Fruit fly (Drosophila melanogaster) whole organism, embryonic: ENCODE data around the gene Caf1-55.

ENCODE experiments used
- CG10209 ChIP-seq: fragments of 200-800 bp; sonication (Bioruptor generic); optimal IDR thresholded peaks from 3 replicates; lab custom pipeline; 2017; ENCODE audit warnings: missing biosample characterization, mild to moderate bottlenecking, missing genetic modification characterization, missing genetic modification reagents
- CG10543 ChIP-seq: fragments of 200-800 bp; sonication (Bioruptor generic); optimal IDR thresholded peaks from 3 replicates; lab custom pipeline; 2017; ENCODE audit warnings: missing biosample characterization, mild to moderate bottlenecking, missing genetic modification characterization, moderate library complexity
- CG11504 ChIP-seq: fragments of 200-800 bp; sonication (Bioruptor generic); optimal IDR thresholded peaks from 3 replicates; lab custom pipeline; 2019; ENCODE audit warnings: missing biosample characterization, mild to moderate bottlenecking, missing genetic modification characterization, moderate library complexity
- CG12104 ChIP-seq: fragments of 200-800 bp; sonication (Bioruptor generic); optimal IDR thresholded peaks from 3 replicates; lab custom pipeline; 2016; ENCODE audit warnings: missing biosample characterization, missing genetic modification characterization
- CG12299 ChIP-seq: fragments of 200-800 bp; sonication (Bioruptor generic); optimal IDR thresholded peaks from 2 replicates; lab custom pipeline; 2018; ENCODE audit warnings: missing biosample characterization, mild to moderate bottlenecking, missing genetic modification characterization
- CG13123 ChIP-seq: fragments of 200-800 bp; sonication (Bioruptor generic); optimal IDR thresholded peaks from 2 replicates; lab custom pipeline; 2016; ENCODE audit warnings: missing biosample characterization, missing genetic modification characterization
- CG13296 ChIP-seq: fragments of 200-800 bp; sonication (Bioruptor generic); optimal IDR thresholded peaks from 3 replicates; lab custom pipeline; 2018; ENCODE audit warnings: missing biosample characterization, mild to moderate bottlenecking, missing genetic modification characterization
- CG16815 ChIP-seq: fragments of 200-800 bp; sonication (Bioruptor generic); optimal IDR thresholded peaks from 3 replicates; lab custom pipeline; 2017; ENCODE audit warnings: missing biosample characterization, mild to moderate bottlenecking, missing genetic modification characterization
- CG17829 ChIP-seq: fragments of 200-800 bp; optimal IDR thresholded peaks from 2 replicates; lab custom pipeline; 2019; ENCODE audit warnings: missing biosample characterization, mild to moderate bottlenecking, missing genetic modification characterization, moderate library complexity
- CG18764 ChIP-seq: fragments of 200-800 bp; sonication (Bioruptor generic); optimal IDR thresholded peaks from 3 replicates; lab custom pipeline; 2016; ENCODE audit warnings: missing biosample characterization, missing genetic modification characterization
- CG2199 ChIP-seq: fragments of 200-800 bp; sonication (Bioruptor generic); IDR thresholded peaks from 3 replicates; pipeline ENCODE4 v1.3.6; 2022; ENCODE audit warnings: missing biosample characterization, missing genetic modification characterization
- CG2712 ChIP-seq: fragments of 200-800 bp; optimal IDR thresholded peaks from 3 replicates; lab custom pipeline; 2019; ENCODE audit warnings: missing biosample characterization, mild to moderate bottlenecking, missing genetic modification characterization, moderate library complexity
- CG31365 ChIP-seq: fragments of 200-800 bp; sonication (Bioruptor generic); optimal IDR thresholded peaks from 2 replicates; lab custom pipeline; 2018; ENCODE audit warnings: missing biosample characterization, mild to moderate bottlenecking, missing genetic modification characterization
- CG3281 ChIP-seq: fragments of 200-800 bp; sonication (Bioruptor generic); optimal IDR thresholded peaks from 3 replicates; lab custom pipeline; 2017; ENCODE audit warnings: missing biosample characterization, mild to moderate bottlenecking, missing genetic modification characterization
- CG3726 ChIP-seq: fragments of 200-800 bp; sonication (Bioruptor generic); IDR thresholded peaks from 3 replicates; pipeline ENCODE4, ENCODE4 v1.3.6; 2022; ENCODE audit warnings: missing biosample characterization, missing genetic modification characterization
- CG5180 ChIP-seq: fragments of 200-800 bp; sonication (Bioruptor generic); optimal IDR thresholded peaks from 3 replicates; lab custom pipeline; 2017; ENCODE audit warnings: missing biosample characterization, missing genetic modification characterization, mild to moderate bottlenecking, moderate library complexity, missing genetic modification reagents
- CG6854 ChIP-seq: fragments of 200-800 bp; sonication (Bioruptor generic); optimal IDR thresholded peaks from 3 replicates; lab custom pipeline; 2017; ENCODE audit warnings: missing biosample characterization, mild to moderate bottlenecking, missing genetic modification characterization
- CG9797 ChIP-seq: fragments of 200-800 bp; sonication (Bioruptor generic); optimal IDR thresholded peaks from 3 replicates; lab custom pipeline; 2018; ENCODE audit warnings: missing biosample characterization, mild to moderate bottlenecking, missing genetic modification characterization
- D19A ChIP-seq: fragments of 200-800 bp; optimal IDR thresholded peaks from 3 replicates; lab custom pipeline; 2019; ENCODE audit warnings: missing biosample characterization, mild to moderate bottlenecking, missing genetic modification characterization, moderate library complexity
- Dek ChIP-seq: fragments of 200-800 bp; sonication (Bioruptor generic); optimal IDR thresholded peaks from 3 replicates; lab custom pipeline; 2019; ENCODE audit warnings: missing biosample characterization, mild to moderate bottlenecking, missing genetic modification characterization, moderate library complexity
- Doc2 ChIP-seq: fragments of 200-800 bp; sonication (Bioruptor generic); IDR thresholded peaks from 2 replicates; pipeline ENCODE4 v1.3.6; 2022; ENCODE audit warnings: missing biosample characterization, missing genetic modification characterization
- Eip74EF ChIP-seq, 2 experiments: fragments of 200-800 bp in 1 of 2; fragments of >200 bp in 1 of 2; sonication (Bioruptor generic) in 1 of 2; optimal IDR thresholded peaks; 2 replicates each; lab custom pipeline; 2017 to 2019; ENCODE audit warnings: missing biosample characterization in 2 of 2, missing genetic modification characterization in 2 of 2, mild to moderate bottlenecking in 1 of 2, moderate library complexity in 1 of 2
- Fer2 ChIP-seq: fragments of 200-800 bp; sonication (Bioruptor generic); optimal IDR thresholded peaks from 2 replicates; lab custom pipeline; 2018; ENCODE audit warnings: missing biosample characterization, mild to moderate bottlenecking, missing genetic modification characterization, moderate library complexity
- Fer3 ChIP-seq: fragments of 200-800 bp; sonication (Bioruptor generic); optimal IDR thresholded peaks from 2 replicates; lab custom pipeline; 2018; ENCODE audit warnings: missing biosample characterization, mild to moderate bottlenecking, missing genetic modification characterization, moderate library complexity
- Hand ChIP-seq: fragments of 200-800 bp; sonication (Bioruptor generic); optimal IDR thresholded peaks from 2 replicates; lab custom pipeline; 2017; ENCODE audit warnings: mild to moderate bottlenecking, missing biosample characterization, missing genetic modification reagents, missing genetic modification characterization
- Lim3 ChIP-seq: fragments of 200-800 bp; sonication (Bioruptor generic); IDR thresholded peaks from 2 replicates; pipeline ENCODE4 v1.3.6; 2022; ENCODE audit warnings: missing biosample characterization, missing genetic modification characterization
- Meics ChIP-seq: fragments of 200-800 bp; sonication (Bioruptor generic); optimal IDR thresholded peaks from 2 replicates; lab custom pipeline; 2017; ENCODE audit warnings: missing biosample characterization, mild to moderate bottlenecking, missing genetic modification characterization
- Neu2 ChIP-seq: fragments of 200-800 bp; sonication (Bioruptor generic); optimal IDR thresholded peaks from 3 replicates; lab custom pipeline; 2016; ENCODE audit warnings: missing biosample characterization, missing genetic modification characterization, borderline replicate concordance
- Scr ChIP-seq: fragments of 200-800 bp; sonication (Bioruptor generic); IDR thresholded peaks from 2 replicates; pipeline ENCODE4 v1.3.6; 2022; ENCODE audit warnings: missing biosample characterization, missing genetic modification characterization; ENCODE audit not compliant: partially characterized antibody
- Side ChIP-seq: fragments of 200-800 bp; sonication (Bioruptor generic); optimal IDR thresholded peaks from 2 replicates; lab custom pipeline; 2016; ENCODE audit warnings: missing biosample characterization, missing genetic modification characterization
- Vsx1 ChIP-seq: fragments of 200-800 bp; sonication (Bioruptor generic); optimal IDR thresholded peaks from 2 replicates; lab custom pipeline; 2017; ENCODE audit warnings: missing biosample characterization, mild to moderate bottlenecking, missing genetic modification characterization, missing genetic modification reagents
- ac ChIP-seq: fragments of 200-800 bp; sonication (Bioruptor generic); optimal IDR thresholded peaks from 3 replicates; lab custom pipeline; 2017; ENCODE audit warnings: missing biosample characterization, mild to moderate bottlenecking, missing genetic modification characterization
- bcd ChIP-seq: fragments of 200-800 bp; sonication (Bioruptor generic); optimal IDR thresholded peaks from 2 replicates; lab custom pipeline; 2017; ENCODE audit warnings: missing biosample characterization, mild to moderate bottlenecking, missing genetic modification characterization
- bigmax ChIP-seq: fragments of 200-800 bp; sonication (Bioruptor generic); optimal IDR thresholded peaks from 2 replicates; lab custom pipeline; 2018; ENCODE audit warnings: missing biosample characterization, mild to moderate bottlenecking, missing genetic modification characterization
- br ChIP-seq: fragments of >200 bp; optimal IDR thresholded peaks from 2 replicates; lab custom pipeline; 2017
- corto ChIP-seq: fragments of 200-800 bp; sonication (Bioruptor generic); optimal IDR thresholded peaks from 2 replicates; lab custom pipeline; 2016; ENCODE audit warnings: missing biosample characterization, mild to moderate bottlenecking, missing genetic modification characterization, moderate library complexity
- crol ChIP-seq: fragments of 200-800 bp; sonication (Bioruptor generic); IDR thresholded peaks from 2 replicates; pipeline ENCODE4 v1.3.6; 2022; ENCODE audit warnings: missing biosample characterization, missing genetic modification characterization
- fd102C ChIP-seq: fragments of 200-800 bp; sonication (Bioruptor generic); optimal IDR thresholded peaks from 2 replicates; lab custom pipeline; 2018; ENCODE audit warnings: missing biosample characterization, mild to moderate bottlenecking, missing genetic modification characterization, moderate library complexity
- fd3F ChIP-seq: fragments of 200-800 bp; sonication (Bioruptor generic); optimal IDR thresholded peaks from 2 replicates; lab custom pipeline; 2018; ENCODE audit warnings: missing biosample characterization, mild to moderate bottlenecking, missing genetic modification characterization, moderate library complexity
- gsb ChIP-seq: fragments of 200-800 bp; sonication (Bioruptor generic); IDR thresholded peaks from 2 replicates; pipeline ENCODE4 v1.3.6; 2022; ENCODE audit warnings: missing biosample characterization, missing genetic modification characterization
- ind ChIP-seq: fragments of 200-800 bp; sonication (Bioruptor generic); optimal IDR thresholded peaks from 3 replicates; lab custom pipeline; 2016; ENCODE audit warnings: missing biosample characterization, missing genetic modification characterization
- kah ChIP-seq: fragments of 200-800 bp; sonication (Bioruptor generic); optimal IDR thresholded peaks from 2 replicates; lab custom pipeline; 2018; ENCODE audit warnings: missing biosample characterization, mild to moderate bottlenecking, missing genetic modification characterization
- lab ChIP-seq: fragments of 200-800 bp; sonication (Bioruptor generic); optimal IDR thresholded peaks from 3 replicates; lab custom pipeline; 2017; ENCODE audit warnings: missing biosample characterization, missing genetic modification characterization, mild to moderate bottlenecking, moderate library complexity, missing genetic modification reagents
- lola ChIP-seq, 3 experiments: fragments of >200 bp in 2 of 3; fragments of 200-800 bp in 1 of 3; sonication (Bioruptor generic) in 1 of 3; optimal IDR thresholded peaks; 2 replicates each; lab custom pipeline; 2017 to 2019; ENCODE audit warnings: missing biosample characterization in 3 of 3, missing genetic modification characterization in 3 of 3, mild to moderate bottlenecking in 1 of 3, moderate library complexity in 1 of 3
- onecut ChIP-seq: fragments of 200-800 bp; sonication (Bioruptor generic); IDR thresholded peaks from 2 replicates; pipeline ENCODE4 v1.3.6; 2022; ENCODE audit warnings: missing biosample characterization, missing genetic modification characterization
- p53 ChIP-seq: fragments of 200-800 bp; sonication (Bioruptor generic); optimal IDR thresholded peaks from 2 replicates; lab custom pipeline; 2016; ENCODE audit warnings: missing biosample characterization, missing genetic modification characterization
- sisA ChIP-seq: fragments of 200-800 bp; sonication (Bioruptor generic); IDR thresholded peaks from 2 replicates; pipeline ENCODE4 v1.3.6; 2022; ENCODE audit warnings: missing biosample characterization, missing genetic modification characterization
- usp ChIP-seq: fragments of >200 bp; optimal IDR thresholded peaks from 2 replicates; lab custom pipeline; 2017; ENCODE audit warnings: missing biosample characterization, missing genetic modification characterization
- vnd ChIP-seq: fragments of 200-800 bp; sonication (Bioruptor generic); IDR thresholded peaks from 3 replicates; pipeline ENCODE4 v1.3.6; 2022; ENCODE audit warnings: missing biosample characterization, missing genetic modification characterization; ENCODE audit not compliant: partially characterized antibody

Caf1-55 gene

DNA sequence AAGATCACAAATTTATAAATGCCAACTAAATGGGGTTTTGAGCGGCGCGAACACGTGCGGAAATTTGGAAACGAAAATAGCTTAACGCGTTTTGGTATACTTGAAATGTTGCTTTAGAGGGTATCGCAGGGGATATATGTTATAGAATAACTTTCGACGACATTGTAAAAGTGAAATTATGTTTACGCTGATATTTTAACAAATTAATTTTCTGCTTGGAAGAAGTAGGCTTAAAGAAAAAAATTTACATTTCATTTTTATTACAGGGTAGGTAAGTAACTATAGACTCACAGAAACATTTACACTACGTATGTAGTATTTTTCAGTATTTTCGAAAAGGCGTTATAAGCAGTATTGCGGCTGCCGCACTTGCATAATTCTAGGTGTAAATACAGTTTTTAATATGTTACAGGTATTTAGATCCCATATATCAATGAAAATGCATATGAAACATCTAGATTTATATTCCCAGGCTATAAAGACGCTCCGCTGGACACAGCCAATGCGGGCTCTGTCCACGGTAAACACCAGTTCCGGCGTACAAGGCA is 4.0 kb downstream of the Caf1-55 start, which contains the start of the genes Art3 and mRpS10 (continued):
- TF ChIP-seq CG31365 (tag; lab: Kevin White, UChicago) = peak; percentile 95
- peak; percentile 100 for TF ChIP-seq gsb (GFP tag; lab: Robert Waterston, UW)
- peak; percentile 87 for TF ChIP-seq CG9797 (GFP tag; lab: Kevin White, UChicago)
- peak; percentile 93 for TF ChIP-seq crol (GFP tag; lab: Robert Waterston, UW)
- peak; percentile 100 for TF ChIP-seq CG12104
- peak; percentile 99 for TF ChIP-seq Lim3 (GFP tag; lab: Robert Waterston, UW)
- TF ChIP-seq CG13296 = peak; percentile 100
- no peak for TF ChIP-seq br (lab: Kevin White, UChicago)
- TF ChIP-seq Scr = peak; percentile 40
- TF ChIP-seq CG17829 = peak; percentile 100
- peak; percentile 83 for TF ChIP-seq bigmax (GFP tag; lab: Kevin White, UChicago)
- peak; percentile 100 for TF ChIP-seq CG3726 (GFP tag; lab: Robert Waterston, UW)
- TF ChIP-seq Meics (GFP tag; lab: Kevin White, UChicago) = peak; percentile 100
- TF ChIP-seq fd102C (GFP tag; lab: Kevin White, UChicago) = peak; percentile 99
- peak; percentile 100 for TF ChIP-seq CG2199 (GFP tag; lab: Robert Waterston, UW)
- TF ChIP-seq CG11504 (tag; lab: Kevin White, UChicago) = peak; percentile 99
- peak; percentile 99 for TF ChIP-seq onecut
- peak; percentile 99 for TF ChIP-seq kah (GFP tag; lab: Kevin White, UChicago)
- peak; percentile 99 for TF ChIP-seq CG6854 (GFP tag; lab: Kevin White, UChicago)
- TF ChIP-seq lab (GFP tag; lab: Kevin White, UChicago) = peak; percentile 100
- TF ChIP-seq p53 (GFP tag; lab: Kevin White, UChicago) = peak; percentile 99
- TF ChIP-seq CG3281 (GFP tag; lab: Kevin White, UChicago) = peak; percentile 100
- peak; percentile 100 for TF ChIP-seq Fer2 (tag; lab: Kevin White, UChicago)
- TF ChIP-seq corto = no peak
- TF ChIP-seq CG18764 = peak; percentile 100
- peak; percentile 100 for TF ChIP-seq CG10209 (GFP tag; lab: Kevin White, UChicago)
- TF ChIP-seq Dek (tag; lab: Kevin White, UChicago) = peak; percentile 100
- peak; percentile 100 for TF ChIP-seq CG13123 (GFP tag; lab: Kevin White, UChicago)
- peak in 1 of 3 experiments; percentile 100 for TF ChIP-seq lola (GFP tag; optimal IDR thresholded peaks at IDR 0.05; lab: Kevin White, UChicago)
- peak; percentile 99 for TF ChIP-seq D19A (tag; lab: Kevin White, UChicago)
- TF ChIP-seq CG10543 (GFP tag; lab: Kevin White, UChicago) = peak; percentile 100
- peak; percentile 100 for TF ChIP-seq CG12299 (tag; lab: Kevin White, UChicago)
- TF ChIP-seq vnd (GFP tag; lab: Robert Waterston, UW) = no peak
- TF ChIP-seq Eip74EF (GFP tag; optimal IDR thresholded peaks at IDR 0.05; lab: Kevin White, UChicago) = peak in 1 of 2 experiments; percentile 99
- peak; percentile 99 for TF ChIP-seq Doc2 (GFP tag; lab: Robert Waterston, UW)
- peak; percentile 100 for TF ChIP-seq fd3F
- no peak for TF ChIP-seq usp (GFP tag; lab: Kevin White, UChicago)
- peak; percentile 100 for TF ChIP-seq Side
- peak; percentile 100 for TF ChIP-seq ind
- peak; percentile 100 for TF ChIP-seq Fer3 (tag; lab: Kevin White, UChicago)
- TF ChIP-seq Neu2 (GFP tag; lab: Kevin White, UChicago) = peak; percentile 100
- TF ChIP-seq ac (GFP tag; lab: Kevin White, UChicago) = peak; percentile 100
- peak; percentile 94 for TF ChIP-seq CG5180 (GFP tag; lab: Kevin White, UChicago)
- peak; percentile 100 for TF ChIP-seq sisA (GFP tag; lab: Robert Waterston, UW)
- TF ChIP-seq Hand (GFP tag; lab: Kevin White, UChicago) = peak; percentile 99
- TF ChIP-seq CG2712 (tag; lab: Kevin White, UChicago) = peak; percentile 100
- peak; percentile 100 for TF ChIP-seq bcd
- TF ChIP-seq CG16815 = peak; percentile 100
- peak; percentile 99 for TF ChIP-seq Vsx1 (GFP tag; lab: Kevin White, UChicago)
